In the genomic region with DNA sequence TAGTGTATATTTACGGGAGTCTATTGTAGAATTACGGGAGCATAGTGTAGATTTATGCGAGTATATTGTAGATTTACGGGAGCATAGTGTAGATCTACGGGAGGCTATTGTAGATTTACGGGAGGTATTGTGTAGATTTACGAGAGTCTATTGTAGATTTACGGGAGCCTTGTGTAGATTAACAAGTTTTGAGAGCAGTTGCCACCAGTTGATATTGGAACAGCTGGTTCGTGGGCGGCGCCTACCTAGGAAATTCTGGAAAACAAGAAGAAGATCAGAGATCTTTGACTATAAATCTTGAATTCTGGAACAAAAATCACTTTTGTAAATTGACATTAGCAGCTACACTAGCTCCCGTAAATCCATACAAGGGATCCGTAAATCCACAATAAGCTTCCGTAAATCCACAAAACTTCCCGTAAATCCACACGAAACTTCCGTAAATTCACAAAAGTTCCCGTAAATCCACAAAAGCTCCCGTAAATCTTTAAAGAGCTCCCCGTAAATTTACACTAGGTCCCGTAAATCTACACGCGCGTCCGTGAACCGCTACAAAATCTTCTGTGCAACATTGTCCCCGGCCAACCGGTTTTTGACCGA, we compare ENCODE assay signal across 3 worm cellular contexts.
A peak's percentile ranks its signal among the peaks of the same experiment; 100 is the strongest.
TF ChIP-seq lines count a peak whose summit lies in the region.

No protein-coding gene starts in this region.

TF ChIP-seq in whole organism, L1 larva, 84 proteins besides CTCF, POLR2A, EP300 and RAD21:
- TF ChIP-seq lin-14 (GFP tag; optimal IDR thresholded peaks at IDR 0.05; lab: Kevin White, UChicago) (no peak), rnt-1 (tag; optimal IDR thresholded peaks at IDR 0.05; lab: Kevin White, UChicago) (peak; percentile 57), F16B12.6 (tag; optimal IDR thresholded peaks at IDR 0.05; lab: Kevin White, UChicago) (no peak), efl-1 (optimal IDR thresholded peaks at IDR 0.05; lab: Kevin White, UChicago) (no peak), efl-1 (GFP tag; optimal IDR thresholded peaks at IDR 0.05 in 1 of 2; lab: Kevin White, UChicago) (peak in 1 of 2 experiments; percentile 80)

TF ChIP-seq in whole organism, late embryonic, 69 proteins besides CTCF, POLR2A, EP300 and RAD21:
- no peak for TF ChIP-seq K09A11.1 (tag; optimal IDR thresholded peaks at IDR 0.05; lab: Kevin White, UChicago; ENCODE audit: insufficient read depth)
- peak; percentile 92 for TF ChIP-seq dve-1 (tag; optimal IDR thresholded peaks at IDR 0.05; lab: Kevin White, UChicago)

TF ChIP-seq in whole organism, mixed stage, embryonic, 35 proteins besides CTCF, POLR2A, EP300 and RAD21:
- peak; percentile 4 for TF ChIP-seq hlh-1 (tag; optimal IDR thresholded peaks at IDR 0.05; lab: Kevin White, UChicago)
- no peak for TF ChIP-seq ceh-43 (GFP tag; optimal IDR thresholded peaks at IDR 0.05; lab: Kevin White, UChicago)
TF ChIP-seq in whole organism, mixed stage, embryonic: peak in this region for 1.

Comparison
In these comparisons a context has a peak if more than half of its experiments do, and no peak if none do; other contexts are left out.
1. Of the 10 proteins assayed by ChIP-seq in both whole organism, L1 larva and whole organism, late embryonic: peak only in whole organism, L1 larva: rnt-1; only in whole organism, late embryonic: none; in both: none; in neither: 9.